Worm (Caenorhabditis elegans) whole organism, L3 larva: ENCODE results near the gene C14C6.3.

ENCODE experiments used
- ceh-9 ChIP-seq: sonication (generic microtip); optimal IDR thresholded peaks from 2 replicates; lab custom pipeline; 2018; ENCODE audit warnings: missing biosample characterization, missing genetic modification characterization
- daf-12 ChIP-seq: fragments of 150-350 bp; optimal IDR thresholded peaks from 2 replicates; lab custom pipeline; 2014; ENCODE audit warnings: missing biosample characterization, missing genetic modification reagents, missing genetic modification characterization
- nhr-67 ChIP-seq: fragments of 150-350 bp; optimal IDR thresholded peaks from 2 replicates; lab custom pipeline; 2014; ENCODE audit warnings: missing biosample characterization, missing genetic modification characterization
- unc-62 ChIP-seq: fragments of 150-350 bp; sonication (generic microtip); optimal IDR thresholded peaks from 4 replicates; lab custom pipeline; 2014; ENCODE audit warnings: missing biosample characterization, missing genetic modification reagents, missing genetic modification characterization
- ztf-11 ChIP-seq: fragments of 150-350 bp; optimal IDR thresholded peaks from 2 replicates; lab custom pipeline; 2014; ENCODE audit warnings: missing biosample characterization, missing genetic modification characterization

ce11 chrV:524058-524457 is 19.2 kb upstream of the C14C6.3 start, which contains the start of gene lipl-3:
- TF ChIP-seq daf-12 (tag; lab: Kevin White, UChicago) (no peak), ztf-11 (tag; lab: Kevin White, UChicago) (no peak), ceh-9 (tag; lab: Kevin White, UChicago) (no peak), nhr-67 (tag; lab: Kevin White, UChicago) (no peak), unc-62 (GFP tag; lab: Kevin White, UChicago) (no peak)
